Worm (Caenorhabditis elegans): Measurements from ENCODE around the gene ZK418.6.

ce11 chrIII:7112285-7112684 is 33.6 kb upstream of the ZK418.6 start:
- TF ChIP-seq sox-4 (tag; optimal IDR thresholded peaks at IDR 0.05), result no peak
- no peak for TF ChIP-seq ceh-45 (GFP tag; IDR thresholded peaks at IDR 0.05)
- no peak for TF ChIP-seq ama-1 (optimal IDR thresholded peaks at IDR 0.05)
- no peak for TF ChIP-seq ets-4 (tag; optimal IDR thresholded peaks at IDR 0.05)
- TF ChIP-seq unc-86 (tag; optimal IDR thresholded peaks at IDR 0.05), result no peak
- no peak for TF ChIP-seq ceh-18 (tag; optimal IDR thresholded peaks at IDR 0.05)
- no peak for TF ChIP-seq fkh-10 (GFP tag; optimal IDR thresholded peaks at IDR 0.05)
- no peak for TF ChIP-seq lin-11 (tag; optimal IDR thresholded peaks at IDR 0.05)
